Fruit fly (Drosophila melanogaster): Measurements from ENCODE around the gene arg.

DNA sequence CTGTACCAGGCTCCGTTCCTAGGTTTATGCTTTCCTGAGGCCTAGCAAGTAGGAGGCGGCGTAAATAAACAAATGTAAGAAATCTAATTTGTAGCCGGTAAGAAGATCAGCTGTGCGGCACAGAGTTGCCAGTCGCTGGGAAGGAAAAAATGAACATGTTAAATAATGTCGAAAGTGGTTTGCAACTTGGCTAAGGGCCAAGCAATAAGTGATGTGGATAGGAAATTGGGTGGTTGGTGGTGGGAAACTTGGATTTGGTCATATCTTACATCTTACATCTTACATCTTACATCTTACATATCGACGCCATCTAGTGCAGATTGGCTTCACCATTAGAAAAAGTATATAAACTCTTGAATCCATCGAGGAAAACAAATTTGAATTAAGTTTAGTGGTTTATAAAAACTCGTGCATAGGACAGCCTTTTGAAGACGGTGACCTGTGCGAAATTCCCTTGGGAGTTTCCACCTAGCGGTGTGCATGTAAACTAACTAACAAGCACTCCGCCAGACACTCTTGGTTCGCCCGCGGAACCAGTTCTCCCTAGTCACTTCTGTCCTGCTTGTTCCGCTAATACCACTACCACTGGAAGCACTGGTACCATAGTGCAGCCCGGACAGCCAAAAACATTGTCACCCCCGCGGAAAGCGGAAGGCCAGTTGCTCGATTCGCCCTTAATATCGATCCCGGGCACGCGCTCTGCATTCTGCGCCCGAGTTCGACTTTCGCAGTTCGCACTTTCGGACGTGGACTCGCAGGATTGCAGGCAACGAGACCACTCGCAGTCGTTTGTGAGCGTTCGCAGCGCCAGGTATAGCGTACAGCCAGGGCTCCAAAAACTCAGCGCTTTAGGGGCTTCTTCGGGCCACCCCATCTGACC is 20.7 kb downstream of the arg start, which contains the start of the genes CG4293 and Appl:
- TF ChIP-seq Myc (optimal IDR thresholded peaks at IDR 0.05): no peak
- TF ChIP-seq h (optimal IDR thresholded peaks at IDR 0.05): no peak
- no peak for TF ChIP-seq psq (optimal IDR thresholded peaks at IDR 0.05)
- TF ChIP-seq Sin3A (optimal IDR thresholded peaks at IDR 0.05): no peak

Data from Kc167 (cell line).